Fruit fly (Drosophila melanogaster) whole organism, wandering third instar larva: ENCODE data around the gene slif.

Experiments used
- Abd-B ChIP-seq: fragments of >200 bp; optimal IDR thresholded peaks from 2 replicates; lab custom pipeline; 2017; ENCODE audit warnings: missing biosample characterization, missing genetic modification characterization
- CG32264 ChIP-seq: fragments of 200-800 bp; sonication (Bioruptor generic); optimal IDR thresholded peaks from 2 replicates; lab custom pipeline; 2016; ENCODE audit warnings: missing biosample characterization, missing genetic modification characterization
- CG9705 ChIP-seq: fragments of 200-800 bp; sonication (Bioruptor generic); optimal IDR thresholded peaks from 2 replicates; lab custom pipeline; 2018; ENCODE audit warnings: missing biosample characterization, mild to moderate bottlenecking, missing genetic modification characterization
- CrebA ChIP-seq: fragments of 200-800 bp; sonication (Bioruptor generic); optimal IDR thresholded peaks from 2 replicates; lab custom pipeline; 2016; ENCODE audit warnings: missing biosample characterization, mild to moderate bottlenecking, missing genetic modification characterization, borderline replicate concordance
- Dfd ChIP-seq: fragments of >200 bp; optimal IDR thresholded peaks from 2 replicates; lab custom pipeline; 2017; ENCODE audit warnings: missing biosample characterization, missing genetic modification characterization
- Dif ChIP-seq: fragments of 200-275, 200-300 bp; sonication (Bioruptor generic); optimal IDR thresholded peaks from 2 replicates; lab custom pipeline; 2018; ENCODE audit warnings: missing biosample characterization, missing genetic modification characterization; ENCODE audit not compliant: partially characterized antibody
- GATAd ChIP-seq: sonication (Bioruptor generic); optimal IDR thresholded peaks from 2 replicates; lab custom pipeline; 2016; ENCODE audit warnings: missing biosample characterization, missing genetic modification characterization
- HLH106 ChIP-seq: fragments of 200-800 bp; optimal IDR thresholded peaks from 3 replicates; lab custom pipeline; 2019; ENCODE audit warnings: missing biosample characterization, mild to moderate bottlenecking, missing genetic modification characterization, moderate library complexity
- Hnf4 ChIP-seq: fragments of 200-800 bp; sonication (Bioruptor generic); optimal IDR thresholded peaks from 2 replicates; lab custom pipeline; 2016; ENCODE audit warnings: missing biosample characterization, mild to moderate bottlenecking, missing genetic modification characterization
- Hr78 ChIP-seq: fragments of >200 bp; optimal IDR thresholded peaks from 2 replicates; lab custom pipeline; 2017; ENCODE audit warnings: missing biosample characterization, missing genetic modification characterization
- Hr83 ChIP-seq: fragments of 200-300 bp; sonication (Bioruptor generic); optimal IDR thresholded peaks from 2 replicates; lab custom pipeline; 2016; ENCODE audit warnings: missing biosample characterization, mild to moderate bottlenecking, missing genetic modification characterization, moderate library complexity; ENCODE audit not compliant: poor library complexity, severe bottlenecking
- Jra ChIP-seq: sonication (Bioruptor generic); optimal IDR thresholded peaks from 2 replicates; lab custom pipeline; 2016; ENCODE audit warnings: missing biosample characterization, missing genetic modification characterization
- Mio ChIP-seq: sonication (Bioruptor generic); optimal IDR thresholded peaks from 2 replicates; lab custom pipeline; 2016; ENCODE audit warnings: missing biosample characterization, missing genetic modification characterization
- Myc ChIP-seq: fragments of >200 bp; optimal IDR thresholded peaks from 2 replicates; lab custom pipeline; 2017
- N ChIP-seq: fragments of >200 bp; optimal IDR thresholded peaks from 2 replicates; lab custom pipeline; 2018; ENCODE audit warnings: missing biosample characterization, missing external identifiers, missing genetic modification characterization
- OdsH ChIP-seq: fragments of 200-800 bp; sonication (Bioruptor generic); optimal IDR thresholded peaks from 2 replicates; lab custom pipeline; 2016; ENCODE audit warnings: missing biosample characterization, mild to moderate bottlenecking, missing genetic modification characterization
- Rel ChIP-seq, 2 experiments: fragments of 200-800 bp; sonication (Bioruptor generic) in 1 of 2; optimal IDR thresholded peaks; 2 replicates in 1 of 2; 3 replicates in 1 of 2; lab custom pipeline; 2016 to 2019; ENCODE audit warnings: mild to moderate bottlenecking in 2 of 2, missing biosample characterization in 2 of 2, missing genetic modification characterization in 2 of 2, moderate library complexity in 1 of 2
- Sp1 ChIP-seq: fragments of 200-800 bp; sonication (Bioruptor generic); optimal IDR thresholded peaks from 3 replicates; lab custom pipeline; 2019; ENCODE audit warnings: missing biosample characterization, mild to moderate bottlenecking, missing genetic modification characterization, moderate library complexity
- Vsx2 ChIP-seq: fragments of 200-300, 225-300 bp; sonication (Bioruptor generic); optimal IDR thresholded peaks from 2 replicates; lab custom pipeline; 2018; ENCODE audit warnings: missing biosample characterization, missing genetic modification characterization; ENCODE audit not compliant: partially characterized antibody
- br ChIP-seq: fragments of 200-800 bp; sonication (Bioruptor generic); optimal IDR thresholded peaks from 2 replicates; lab custom pipeline; 2016; ENCODE audit warnings: missing biosample characterization, missing genetic modification characterization
- brk ChIP-seq: fragments of 200-800 bp; sonication (Bioruptor generic); optimal IDR thresholded peaks from 2 replicates; lab custom pipeline; 2016; ENCODE audit warnings: missing biosample characterization, mild to moderate bottlenecking, missing genetic modification characterization
- dl ChIP-seq, 2 experiments: fragments of 175-275, 200-275 bp in 1 of 2; fragments of 200-275 bp in 1 of 2; sonication (Bioruptor generic); optimal IDR thresholded peaks; lab custom pipeline; 2018; ENCODE audit warnings: mild to moderate bottlenecking in 2 of 2, missing biosample characterization in 2 of 2, missing genetic modification characterization in 2 of 2, moderate library complexity in 2 of 2; ENCODE audit not compliant: partially characterized antibody in 2 of 2, insufficient read depth in 1 of 2
- dmrt93B ChIP-seq: fragments of 200-800 bp; sonication (Bioruptor generic); optimal IDR thresholded peaks from 2 replicates; lab custom pipeline; 2018; ENCODE audit warnings: missing biosample characterization, mild to moderate bottlenecking, missing genetic modification characterization
- dsf ChIP-seq: sonication (Bioruptor generic); optimal IDR thresholded peaks from 2 replicates; lab custom pipeline; 2016; ENCODE audit warnings: missing biosample characterization, missing genetic modification characterization, borderline replicate concordance
- foxo ChIP-seq, 2 experiments: fragments of 200-800 bp; sonication (Bioruptor generic); optimal IDR thresholded peaks; 2 replicates in 1 of 2; 3 replicates in 1 of 2; lab custom pipeline; 2016 to 2017; ENCODE audit warnings: missing biosample characterization in 2 of 2, missing genetic modification characterization in 2 of 2
- fru ChIP-seq: fragments of 200-800 bp; sonication (Bioruptor generic); optimal IDR thresholded peaks from 3 replicates; lab custom pipeline; 2016; ENCODE audit warnings: missing biosample characterization, mild to moderate bottlenecking, missing genetic modification characterization
- h ChIP-seq: fragments of 200-800 bp; sonication (Bioruptor generic); optimal IDR thresholded peaks from 3 replicates; lab custom pipeline; 2016; ENCODE audit warnings: missing biosample characterization, mild to moderate bottlenecking, missing genetic modification characterization
- jim ChIP-seq: fragments of 175-275, 200-325 bp; sonication (Bioruptor generic); optimal IDR thresholded peaks from 2 replicates; lab custom pipeline; 2016; ENCODE audit warnings: missing biosample characterization, mild to moderate bottlenecking, missing genetic modification characterization
- lola ChIP-seq: fragments of >200 bp; optimal IDR thresholded peaks from 2 replicates; lab custom pipeline; 2017; ENCODE audit warnings: missing biosample characterization, missing genetic modification characterization
- pan ChIP-seq: fragments of >200 bp; optimal IDR thresholded peaks from 2 replicates; lab custom pipeline; 2017
- psq ChIP-seq: fragments of 200-800 bp; sonication (Bioruptor generic); optimal IDR thresholded peaks from 3 replicates; lab custom pipeline; 2017; ENCODE audit warnings: missing biosample characterization, mild to moderate bottlenecking, missing genetic modification characterization, moderate library complexity
- rgr ChIP-seq: fragments of 200-800 bp; sonication (Bioruptor generic); optimal IDR thresholded peaks from 3 replicates; lab custom pipeline; 2016; ENCODE audit warnings: missing biosample characterization, mild to moderate bottlenecking, missing genetic modification characterization
- sage ChIP-seq: fragments of 200-800 bp; sonication (Bioruptor generic); optimal IDR thresholded peaks from 2 replicates; lab custom pipeline; 2016; ENCODE audit warnings: missing biosample characterization, mild to moderate bottlenecking, missing genetic modification characterization
- sv ChIP-seq: fragments of 200-800 bp; sonication (Bioruptor generic); optimal IDR thresholded peaks from 3 replicates; lab custom pipeline; 2016; ENCODE audit warnings: missing biosample characterization, missing genetic modification characterization
- tai ChIP-seq: sonication (Bioruptor generic); optimal IDR thresholded peaks from 2 replicates; lab custom pipeline; 2016; ENCODE audit warnings: missing biosample characterization, missing genetic modification characterization
- usp ChIP-seq: fragments of >200 bp; optimal IDR thresholded peaks from 2 replicates; lab custom pipeline; 2017; ENCODE audit warnings: missing biosample characterization, missing genetic modification characterization
- woc ChIP-seq: sonication (Bioruptor generic); optimal IDR thresholded peaks from 2 replicates; lab custom pipeline; 2016; ENCODE audit warnings: missing biosample characterization, mild to moderate bottlenecking, missing genetic modification characterization

Gene slif

dm6 chr3L:22871030-22871844, 9.6 kb upstream of the slif start:
- TF ChIP-seq HLH106 (tag; lab: Kevin White, UChicago) (peak; percentile 3), brk (GFP tag; lab: Kevin White, UChicago) (peak; percentile 49), N (GFP tag; lab: Kevin White, UChicago) (peak; percentile 37), pan (lab: Kevin White, UChicago) (no peak), GATAd (GFP tag; lab: Kevin White, UChicago) (no peak), fru (GFP tag; lab: Kevin White, UChicago) (no peak), h (GFP tag; lab: Kevin White, UChicago) (peak; percentile 33), CrebA (GFP tag; lab: Kevin White, UChicago) (no peak), sage (GFP tag; lab: Kevin White, UChicago) (no peak), rgr (GFP tag; lab: Kevin White, UChicago) (no peak), woc (GFP tag; lab: Kevin White, UChicago) (no peak), br (GFP tag; lab: Kevin White, UChicago) (peak; percentile 9), Sp1 (GFP tag; lab: Kevin White, UChicago) (peak; percentile 2), usp (GFP tag; lab: Kevin White, UChicago) (no peak), CG32264 (GFP tag; lab: Kevin White, UChicago) (no peak), psq (GFP tag; lab: Kevin White, UChicago) (peak; percentile 74), Jra (no peak), Hr78 (GFP tag; lab: Kevin White, UChicago) (no peak), Vsx2 (GFP tag; lab: Kevin White, UChicago) (no peak), Mio (no peak), Dif (GFP tag; lab: Kevin White, UChicago) (no peak), dmrt93B (GFP tag; lab: Kevin White, UChicago) (no peak), dsf (GFP tag; lab: Kevin White, UChicago) (no peak), Hnf4 (GFP tag; lab: Kevin White, UChicago) (peak; percentile 42), Rel (GFP tag; optimal IDR thresholded peaks at IDR 0.05; lab: Kevin White, UChicago) (no peak), Rel (tag; optimal IDR thresholded peaks at IDR 0.05; lab: Kevin White, UChicago) (no peak), Dfd (GFP tag; lab: Kevin White, UChicago) (no peak), tai (GFP tag; lab: Kevin White, UChicago) (no peak), foxo (GFP tag; optimal IDR thresholded peaks at IDR 0.05; lab: Kevin White, UChicago) (peak in 1 of 2 experiments; percentile 26), Myc (peak; percentile 60)

dm6 chr3L:22871845-22872361, 8.9 kb upstream of the slif start, which contains the start of the genes CG11109 and Arf1:
Gene CG11109, plus strand, starts transcription at chr3L:22872200.
Gene Arf1, minus strand, starts transcription at chr3L:22872231.
- TF ChIP-seq fru (GFP tag; lab: Kevin White, UChicago) (peak; percentile 63), dsf (GFP tag; lab: Kevin White, UChicago) (no peak), Dfd (GFP tag; lab: Kevin White, UChicago) (no peak), dl (GFP tag; optimal IDR thresholded peaks at IDR 0.05; lab: Kevin White, UChicago; ENCODE audit: insufficient read depth in 1 of 2, partially characterized antibody in 2 of 2) (no peak), Sp1 (GFP tag; lab: Kevin White, UChicago) (peak; percentile 36), Hr78 (GFP tag; lab: Kevin White, UChicago) (no peak), OdsH (GFP tag; lab: Kevin White, UChicago) (no peak), jim (no peak), HLH106 (tag; lab: Kevin White, UChicago) (no peak), Hnf4 (GFP tag; lab: Kevin White, UChicago) (no peak), Vsx2 (GFP tag; lab: Kevin White, UChicago) (no peak), Jra (peak; percentile 48), N (GFP tag; lab: Kevin White, UChicago) (no peak), Abd-B (no peak), sv (GFP tag; lab: Kevin White, UChicago) (no peak), rgr (GFP tag; lab: Kevin White, UChicago) (peak; percentile 16), dmrt93B (GFP tag; lab: Kevin White, UChicago) (no peak), GATAd (GFP tag; lab: Kevin White, UChicago) (no peak), brk (GFP tag; lab: Kevin White, UChicago) (no peak), sage (GFP tag; lab: Kevin White, UChicago) (no peak), Rel (GFP tag; optimal IDR thresholded peaks at IDR 0.05; lab: Kevin White, UChicago) (no peak), Rel (tag; optimal IDR thresholded peaks at IDR 0.05; lab: Kevin White, UChicago) (peak; percentile 40), Myc (peak; percentile 44), CG32264 (GFP tag; lab: Kevin White, UChicago) (no peak), h (GFP tag; lab: Kevin White, UChicago) (no peak), psq (GFP tag; lab: Kevin White, UChicago) (no peak), CG9705 (no peak), pan (lab: Kevin White, UChicago) (no peak), Dif (GFP tag; lab: Kevin White, UChicago) (no peak), CrebA (GFP tag; lab: Kevin White, UChicago) (no peak), lola (GFP tag; lab: Kevin White, UChicago) (no peak), tai (GFP tag; lab: Kevin White, UChicago) (no peak), Hr83 (GFP tag; lab: Kevin White, UChicago) (peak; percentile 60)
